Worm (Caenorhabditis elegans) whole organism, L2 larva: ENCODE measurements around the gene srsx-10.

Source experiments
- ceh-82 ChIP-seq: fragments of 150-350 bp; optimal IDR thresholded peaks from 2 replicates; lab custom pipeline; 2014; ENCODE audit warnings: missing biosample characterization, missing genetic modification characterization
- elt-1 ChIP-seq: fragments of 150-350 bp; optimal IDR thresholded peaks from 2 replicates; lab custom pipeline; 2014; ENCODE audit warnings: missing biosample characterization, missing genetic modification characterization
- gmeb-1 ChIP-seq: fragments of 150-350 bp; optimal IDR thresholded peaks from 2 replicates; lab custom pipeline; 2014; ENCODE audit warnings: missing biosample characterization, missing genetic modification characterization
- lsy-2 ChIP-seq, 2 experiments: fragments of 150-350 bp in 1 of 2; sonication (generic microtip) in 1 of 2; optimal IDR thresholded peaks; 2 replicates each; lab custom pipeline; 2014 to 2017; ENCODE audit warnings: missing biosample characterization in 2 of 2, missing genetic modification characterization in 2 of 2
- nhr-10 ChIP-seq: sonication (generic microtip); optimal IDR thresholded peaks from 2 replicates; lab custom pipeline; 2017; ENCODE audit warnings: missing biosample characterization, missing genetic modification characterization
- nhr-11 ChIP-seq: fragments of 150-350 bp; optimal IDR thresholded peaks from 2 replicates; lab custom pipeline; 2014; ENCODE audit warnings: missing biosample characterization, missing genetic modification characterization
- nhr-12 ChIP-seq: fragments of 150-350 bp; optimal IDR thresholded peaks from 2 replicates; lab custom pipeline; 2014; ENCODE audit warnings: missing biosample characterization, missing genetic modification characterization
- nhr-237 ChIP-seq: fragments of 150-350 bp; optimal IDR thresholded peaks from 2 replicates; lab custom pipeline; 2014; ENCODE audit warnings: missing biosample characterization, missing genetic modification characterization
- sma-3 ChIP-seq: sonication (generic microtip); optimal IDR thresholded peaks from 2 replicates; lab custom pipeline; 2016; ENCODE audit warnings: missing genetic modification reagents, missing genetic modification characterization, missing compliant biosample characterization
- snpc-4 ChIP-seq: fragments of 150-350 bp; optimal IDR thresholded peaks from 2 replicates; lab custom pipeline; 2014; ENCODE audit warnings: missing biosample characterization, missing genetic modification characterization
- unc-55 ChIP-seq: fragments of 150-350 bp; sonication (generic microtip); optimal IDR thresholded peaks from 3 replicates; lab custom pipeline; 2014; ENCODE audit warnings: missing biosample characterization, missing genetic modification reagents, missing genetic modification characterization
- unc-62 ChIP-seq: fragments of 150-350 bp; optimal IDR thresholded peaks from 2 replicates; lab custom pipeline; 2014; ENCODE audit warnings: missing biosample characterization, missing genetic modification reagents, missing genetic modification characterization
- ztf-11 ChIP-seq: sonication (generic microtip); optimal IDR thresholded peaks from 2 replicates; lab custom pipeline; 2017; ENCODE audit warnings: missing biosample characterization, missing genetic modification characterization

DNA sequence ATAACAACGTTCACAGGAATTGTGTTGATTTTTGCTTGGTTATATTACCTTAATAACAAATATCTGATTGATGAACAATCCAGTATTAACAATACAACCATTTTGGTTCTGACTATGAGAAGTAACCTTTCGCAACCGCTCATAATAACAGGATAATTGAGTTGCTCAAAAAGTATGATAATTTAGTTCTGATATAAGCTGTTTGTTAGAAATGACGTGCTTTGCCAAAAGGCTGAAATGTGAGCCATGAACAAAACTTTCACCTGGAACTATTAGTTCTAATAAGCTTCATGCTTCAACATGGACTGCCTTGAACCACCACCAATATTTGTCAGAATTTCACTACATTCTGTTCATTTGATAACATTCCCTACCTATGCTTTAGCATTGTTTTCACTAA, 50.0 kb downstream of the srsx-10 start, which contains the start of gene srh-20:
- TF ChIP-seq ztf-11 (tag; lab: Kevin White, UChicago): no peak
- TF ChIP-seq lsy-2 (tag; optimal IDR thresholded peaks at IDR 0.05; lab: Kevin White, UChicago): no peak
- TF ChIP-seq nhr-11 (tag; lab: Kevin White, UChicago): no peak
- no peak for TF ChIP-seq nhr-10 (tag; lab: Kevin White, UChicago)
- no peak for TF ChIP-seq elt-1 (tag; lab: Kevin White, UChicago)
- no peak for TF ChIP-seq sma-3 (GFP tag; lab: Kevin White, UChicago)
- TF ChIP-seq ceh-82 (tag; lab: Kevin White, UChicago): no peak
- TF ChIP-seq nhr-12 (tag; lab: Kevin White, UChicago): no peak
- no peak for TF ChIP-seq gmeb-1
- TF ChIP-seq nhr-237 (tag; lab: Kevin White, UChicago): no peak
- no peak for TF ChIP-seq unc-55
- no peak for TF ChIP-seq snpc-4 (tag; lab: Kevin White, UChicago)
- TF ChIP-seq unc-62 (GFP tag; lab: Kevin White, UChicago): no peak
